Fruit fly (Drosophila melanogaster): ENCODE measurements around the gene Ibf1.
A peak's percentile ranks its signal among the peaks of the same experiment; 100 is the strongest.

Ibf1 gene

DNA sequence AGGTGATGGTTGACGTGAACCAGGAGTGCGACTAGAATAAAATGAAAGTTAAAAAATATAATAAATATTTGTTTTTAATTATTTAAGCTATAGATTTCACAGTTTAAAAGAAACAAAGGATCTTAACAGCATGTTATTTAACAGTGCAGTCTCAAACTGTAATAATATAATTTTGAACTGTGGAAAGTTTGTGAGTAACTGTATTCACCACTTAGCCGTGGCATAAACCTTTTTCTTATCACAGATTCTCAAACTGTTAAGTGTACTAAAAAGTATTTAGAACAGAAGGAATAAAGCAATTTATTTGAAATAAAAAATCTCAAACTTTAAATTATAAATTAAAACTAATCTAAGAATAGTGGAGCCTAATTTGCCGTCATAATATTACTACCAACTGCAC lies 44.5 kb upstream of the Ibf1 start (continued):
- TF ChIP-seq CTCF (GFP tag; optimal IDR thresholded peaks at IDR 0.05), result peak; percentile 47
- no peak for TF ChIP-seq CG31388 (GFP tag; optimal IDR thresholded peaks at IDR 0.05)
- TF ChIP-seq CG11504 (tag; optimal IDR thresholded peaks at IDR 0.05), result peak; percentile 81
- no peak for TF ChIP-seq CG15514 (GFP tag; optimal IDR thresholded peaks at IDR 0.05)
- TF ChIP-seq croc (GFP tag; conservative IDR thresholded peaks at IDR 0.05), result no peak
- no peak for TF ChIP-seq tx (GFP tag; optimal IDR thresholded peaks at IDR 0.05)

DNA sequence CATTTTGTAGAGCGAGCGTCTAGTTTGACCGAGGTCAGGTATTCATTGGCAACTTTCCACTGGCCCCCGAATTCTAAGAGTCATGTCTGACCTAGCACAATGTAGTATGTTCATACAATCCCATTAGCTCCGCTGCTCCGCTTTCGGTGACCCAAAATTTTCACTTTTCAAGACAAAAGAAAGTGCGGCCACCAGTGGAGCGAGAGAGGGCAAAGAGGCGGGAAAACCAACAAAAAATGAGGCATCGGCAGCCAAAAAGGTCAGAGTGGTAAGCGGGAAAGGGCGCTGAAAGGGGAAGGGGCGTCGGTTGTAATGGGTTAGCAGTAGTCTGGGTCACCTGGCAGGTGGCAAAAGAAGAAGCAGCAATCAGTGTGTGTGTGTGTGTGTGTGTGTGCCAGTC lies 43.2 kb upstream of the Ibf1 start:
- TF ChIP-seq CG10979 (tag; optimal IDR thresholded peaks at IDR 0.05) (peak; percentile 2), chif (GFP tag; optimal IDR thresholded peaks at IDR 0.05) (no peak), Camta (GFP tag; optimal IDR thresholded peaks at IDR 0.05) (no peak), prd (optimal IDR thresholded peaks at IDR 0.05) (no peak), prd (GFP tag; IDR thresholded peaks at IDR 0.05) (0 out of 3 replicates have a peak, but pooled peaks have one; percentile 25), oc (tag; optimal IDR thresholded peaks at IDR 0.05) (peak; percentile 46), Hey (tag; optimal IDR thresholded peaks at IDR 0.05) (no peak), Med (GFP tag) (peak; percentile 38), mld (GFP tag; IDR thresholded peaks at IDR 0.05; ENCODE audit: partially characterized antibody) (0 out of 3 replicates have a peak, but pooled peaks have one; percentile 25), stwl (tag; optimal IDR thresholded peaks at IDR 0.05) (no peak), CG33557 (GFP tag; optimal IDR thresholded peaks at IDR 0.05) (peak; percentile 84), lola (GFP tag; optimal IDR thresholded peaks at IDR 0.05) (peak in 1 of 3 experiments; percentile 6), CG17385 (GFP tag; optimal IDR thresholded peaks at IDR 0.05) (peak; percentile 37), CG1529 (GFP tag; optimal IDR thresholded peaks at IDR 0.05) (peak; percentile 1), zfh1 (GFP tag; IDR thresholded peaks at IDR 0.05) (no peak), ac (GFP tag; optimal IDR thresholded peaks at IDR 0.05) (peak; percentile 36), Spps (tag; optimal IDR thresholded peaks at IDR 0.05) (peak; percentile 14), Hr78 (GFP tag; optimal IDR thresholded peaks at IDR 0.05) (peak in 1 of 2 experiments; percentile 89), sqz (GFP tag; optimal IDR thresholded peaks at IDR 0.05) (peak; percentile 10), sens (GFP tag) (peak; percentile 60), ftz-f1 (GFP tag; optimal IDR thresholded peaks at IDR 0.05) (no peak), CG31365 (tag; optimal IDR thresholded peaks at IDR 0.05) (no peak), wdn (GFP tag; IDR thresholded peaks at IDR 0.05) (no peak), crol (GFP tag; IDR thresholded peaks at IDR 0.05) (peak; percentile 66), CG2202 (tag; optimal IDR thresholded peaks at IDR 0.05) (peak; percentile 33), D19A (tag; optimal IDR thresholded peaks at IDR 0.05) (peak; percentile 5), CG10431 (GFP tag; optimal IDR thresholded peaks at IDR 0.05) (peak; percentile 47), CG9876 (GFP tag; optimal IDR thresholded peaks at IDR 0.05) (no peak), CG7745 (tag; optimal IDR thresholded peaks at IDR 0.05) (peak; percentile 36), Blimp-1 (GFP tag; optimal IDR thresholded peaks at IDR 0.05) (peak; percentile 100), Sox100B (GFP tag; optimal IDR thresholded peaks at IDR 0.05) (no peak), CG2712 (tag; optimal IDR thresholded peaks at IDR 0.05) (no peak), Hand (GFP tag; optimal IDR thresholded peaks at IDR 0.05) (no peak), CG1603 (tag; optimal IDR thresholded peaks at IDR 0.05) (peak; percentile 18), CG4854 (GFP tag; optimal IDR thresholded peaks at IDR 0.05) (no peak), CG17612 (GFP tag; IDR thresholded peaks at IDR 0.05) (no peak), cg (GFP tag; optimal IDR thresholded peaks at IDR 0.05) (peak; percentile 27), zen2 (GFP tag; IDR thresholded peaks at IDR 0.05; ENCODE audit: partially characterized antibody) (no peak), fd64A (GFP tag; optimal IDR thresholded peaks at IDR 0.05) (peak; percentile 33), CG14710 (tag; optimal IDR thresholded peaks at IDR 0.05) (peak; percentile 35), bsh (GFP tag; optimal IDR thresholded peaks at IDR 0.05) (peak in 1 of 2 experiments; percentile 52), kni (GFP tag; optimal IDR thresholded peaks at IDR 0.05) (peak; percentile 77), gsb (GFP tag; IDR thresholded peaks at IDR 0.05) (no peak)
